Worm (Caenorhabditis elegans) whole organism, L3 larva: Measurements from ENCODE around the gene ssp-10.

Source experiments
- R02D3.7 ChIP-seq: fragments of 150-350 bp; optimal IDR thresholded peaks from 2 replicates; lab custom pipeline; 2014; ENCODE audit warnings: missing biosample characterization, missing genetic modification characterization
- ZK546.5 ChIP-seq: sonication (generic microtip); optimal IDR thresholded peaks from 2 replicates; lab custom pipeline; 2017; ENCODE audit warnings: missing biosample characterization, missing genetic modification characterization
- aly-2 ChIP-seq: fragments of 150-350 bp; optimal IDR thresholded peaks from 2 replicates; lab custom pipeline; 2014; ENCODE audit warnings: missing biosample characterization, missing genetic modification characterization
- ama-1 ChIP-seq: fragments of 150-350 bp; optimal IDR thresholded peaks from 2 replicates; lab custom pipeline; 2018
- ceh-16 ChIP-seq: sonication (generic microtip); optimal IDR thresholded peaks from 2 replicates; lab custom pipeline; 2017; ENCODE audit warnings: missing biosample characterization, missing genetic modification characterization
- ceh-28 ChIP-seq: fragments of 150-350 bp; optimal IDR thresholded peaks from 2 replicates; lab custom pipeline; 2014; ENCODE audit warnings: missing biosample characterization, missing genetic modification reagents, missing genetic modification characterization
- ceh-82 ChIP-seq: fragments of 150-350 bp; optimal IDR thresholded peaks from 2 replicates; lab custom pipeline; 2014; ENCODE audit warnings: missing biosample characterization, missing genetic modification characterization
- ceh-9 ChIP-seq: sonication (generic microtip); optimal IDR thresholded peaks from 2 replicates; lab custom pipeline; 2018; ENCODE audit warnings: missing biosample characterization, missing genetic modification characterization
- daf-12 ChIP-seq: fragments of 150-350 bp; optimal IDR thresholded peaks from 2 replicates; lab custom pipeline; 2014; ENCODE audit warnings: missing biosample characterization, missing genetic modification reagents, missing genetic modification characterization
- egl-27 ChIP-seq: sonication (generic microtip); optimal IDR thresholded peaks from 4 replicates; lab custom pipeline; 2017; ENCODE audit warnings: missing biosample characterization, missing genetic modification reagents, missing genetic modification characterization
- egl-5 ChIP-seq: fragments of 150-350 bp; optimal IDR thresholded peaks from 2 replicates; lab custom pipeline; 2017; ENCODE audit warnings: missing biosample characterization, missing genetic modification reagents, missing genetic modification characterization, inconsistent platforms
- elt-1 ChIP-seq: fragments of 150-350 bp; optimal IDR thresholded peaks from 2 replicates; lab custom pipeline; 2014; ENCODE audit warnings: missing biosample characterization, missing genetic modification characterization
- elt-2 ChIP-seq: sonication (generic microtip); optimal IDR thresholded peaks from 2 replicates; lab custom pipeline; 2016; ENCODE audit warnings: missing genetic modification reagents, mild to moderate bottlenecking, missing genetic modification characterization, missing compliant biosample characterization
- elt-3 ChIP-seq, 3 experiments: fragments of 150-350 bp in 1 of 3; sonication (generic microtip) in 2 of 3; optimal IDR thresholded peaks; 2 replicates in 2 of 3; 4 replicates in 1 of 3; lab custom pipeline; 2014 to 2017; ENCODE audit warnings: missing biosample characterization in 3 of 3, missing genetic modification characterization in 3 of 3
- eor-1 ChIP-seq, 2 experiments: fragments of 150-350 bp; optimal IDR thresholded peaks; 2 replicates each; lab custom pipeline; 2014 to 2018; ENCODE audit warnings: missing biosample characterization in 2 of 2, missing genetic modification characterization in 2 of 2
- fkh-10 ChIP-seq: sonication (generic microtip); optimal IDR thresholded peaks from 2 replicates; lab custom pipeline; 2017; ENCODE audit warnings: missing biosample characterization, missing genetic modification reagents, missing genetic modification characterization
- fkh-2 ChIP-seq: fragments of 150-350 bp; optimal IDR thresholded peaks from 2 replicates; lab custom pipeline; 2014; ENCODE audit warnings: missing biosample characterization, missing genetic modification reagents, missing genetic modification characterization
- fos-1 ChIP-seq: fragments of 150-350 bp; optimal IDR thresholded peaks from 2 replicates; lab custom pipeline; 2014; ENCODE audit warnings: missing biosample characterization, missing genetic modification characterization
- hmg-11 ChIP-seq: sonication (generic microtip); optimal IDR thresholded peaks from 2 replicates; lab custom pipeline; 2016; ENCODE audit warnings: missing genetic modification characterization, missing compliant biosample characterization
- jun-1 ChIP-seq: fragments of 150-350 bp; optimal IDR thresholded peaks from 2 replicates; lab custom pipeline; 2014; ENCODE audit warnings: missing biosample characterization, missing genetic modification reagents, missing genetic modification characterization
- lin-15B ChIP-seq: fragments of 150-350 bp; optimal IDR thresholded peaks from 2 replicates; lab custom pipeline; 2014; ENCODE audit warnings: missing biosample characterization, missing genetic modification characterization
- lin-39 ChIP-seq: fragments of 150-350 bp; optimal IDR thresholded peaks from 2 replicates; lab custom pipeline; 2018; ENCODE audit warnings: missing biosample characterization, missing genetic modification reagents, missing genetic modification characterization
- lsy-12 ChIP-seq: sonication (generic microtip); optimal IDR thresholded peaks from 2 replicates; lab custom pipeline; 2016; ENCODE audit warnings: mild to moderate bottlenecking, missing genetic modification characterization, missing compliant biosample characterization
- mdl-1 ChIP-seq: fragments of 150-350 bp; optimal IDR thresholded peaks from 2 replicates; lab custom pipeline; 2014; ENCODE audit warnings: missing biosample characterization, missing genetic modification characterization
- mml-1 ChIP-seq: fragments of 150-350 bp; sonication (generic microtip); optimal IDR thresholded peaks from 3 replicates; lab custom pipeline; 2014; ENCODE audit warnings: missing biosample characterization, missing genetic modification characterization
- nfya-1 ChIP-seq: sonication (generic microtip); optimal IDR thresholded peaks from 2 replicates; lab custom pipeline; 2017; ENCODE audit warnings: missing genetic modification characterization, mild to moderate bottlenecking, missing compliant biosample characterization, antibody characterized with exemption, moderate library complexity; ENCODE audit not compliant: insufficient read depth
- nhr-11 ChIP-seq: fragments of 150-350 bp; optimal IDR thresholded peaks from 2 replicates; lab custom pipeline; 2014; ENCODE audit warnings: missing biosample characterization, missing genetic modification characterization
- nhr-12 ChIP-seq: fragments of 150-350 bp; optimal IDR thresholded peaks from 2 replicates; lab custom pipeline; 2014; ENCODE audit warnings: missing biosample characterization, missing genetic modification characterization
- nhr-23 ChIP-seq: fragments of 150-350 bp; optimal IDR thresholded peaks from 2 replicates; lab custom pipeline; 2014; ENCODE audit warnings: missing biosample characterization, missing genetic modification reagents, missing genetic modification characterization
- nhr-237 ChIP-seq: fragments of 150-350 bp; optimal IDR thresholded peaks from 2 replicates; lab custom pipeline; 2014; ENCODE audit warnings: missing biosample characterization, missing genetic modification characterization
- nhr-25 ChIP-seq: sonication (generic microtip); optimal IDR thresholded peaks from 2 replicates; lab custom pipeline; 2017; ENCODE audit warnings: missing biosample characterization, missing genetic modification characterization
- nhr-28 ChIP-seq: fragments of 150-350 bp; optimal IDR thresholded peaks from 2 replicates; lab custom pipeline; 2014; ENCODE audit warnings: missing biosample characterization, missing genetic modification characterization
- nhr-43 ChIP-seq: sonication (generic microtip); optimal IDR thresholded peaks from 2 replicates; lab custom pipeline; 2016; ENCODE audit warnings: mild to moderate bottlenecking, missing genetic modification characterization, missing compliant biosample characterization; ENCODE audit not compliant: poor library complexity, severe bottlenecking
- nhr-67 ChIP-seq: fragments of 150-350 bp; optimal IDR thresholded peaks from 2 replicates; lab custom pipeline; 2014; ENCODE audit warnings: missing biosample characterization, missing genetic modification characterization
- nhr-76 ChIP-seq: fragments of 150-350 bp; sonication (generic microtip); optimal IDR thresholded peaks from 5 replicates; lab custom pipeline; 2014; ENCODE audit warnings: missing biosample characterization, missing genetic modification characterization
- nhr-77 ChIP-seq: fragments of 150-350 bp; optimal IDR thresholded peaks from 2 replicates; lab custom pipeline; 2014; ENCODE audit warnings: missing biosample characterization, missing genetic modification characterization
- pha-4 ChIP-seq: fragments of 150-350 bp; optimal IDR thresholded peaks from 2 replicates; lab custom pipeline; 2014; ENCODE audit warnings: missing biosample characterization, missing genetic modification reagents, missing genetic modification characterization
- pqm-1 ChIP-seq: fragments of 150-350 bp; optimal IDR thresholded peaks from 2 replicates; lab custom pipeline; 2017; ENCODE audit warnings: missing biosample characterization, missing genetic modification characterization, inconsistent platforms
- sea-2 ChIP-seq: fragments of 150-350 bp; sonication (generic microtip); optimal IDR thresholded peaks from 4 replicates; lab custom pipeline; 2014; ENCODE audit warnings: missing biosample characterization, missing genetic modification reagents, missing genetic modification characterization
- skn-1 ChIP-seq: fragments of 150-350 bp; optimal IDR thresholded peaks from 2 replicates; lab custom pipeline; 2014; ENCODE audit warnings: missing biosample characterization, missing genetic modification characterization
- snpc-4 ChIP-seq: fragments of 150-350 bp; optimal IDR thresholded peaks from 2 replicates; lab custom pipeline; 2014; ENCODE audit warnings: missing biosample characterization, missing genetic modification characterization
- tbx-2 ChIP-seq: sonication (generic microtip); optimal IDR thresholded peaks from 2 replicates; lab custom pipeline; 2016; ENCODE audit warnings: mild to moderate bottlenecking, missing genetic modification characterization, missing compliant biosample characterization
- unc-39 ChIP-seq: sonication (generic microtip); optimal IDR thresholded peaks from 4 replicates; lab custom pipeline; 2017; ENCODE audit warnings: missing biosample characterization, missing genetic modification characterization
- unc-62 ChIP-seq: fragments of 150-350 bp; sonication (generic microtip); optimal IDR thresholded peaks from 4 replicates; lab custom pipeline; 2014; ENCODE audit warnings: missing biosample characterization, missing genetic modification reagents, missing genetic modification characterization
- zag-1 ChIP-seq: fragments of 150-350 bp; optimal IDR thresholded peaks from 2 replicates; lab custom pipeline; 2014; ENCODE audit warnings: missing biosample characterization, missing genetic modification characterization
- ztf-11 ChIP-seq: fragments of 150-350 bp; optimal IDR thresholded peaks from 2 replicates; lab custom pipeline; 2014; ENCODE audit warnings: missing biosample characterization, missing genetic modification characterization
- ztf-4 ChIP-seq: fragments of 150-350 bp; optimal IDR thresholded peaks from 2 replicates; lab custom pipeline; 2014; ENCODE audit warnings: missing biosample characterization, missing genetic modification characterization

ssp-10 gene

ce11 chrIV:9810633-9811032 is 40.2 kb downstream of the ssp-10 start, which contains the start of gene dct-15:
Gene dct-15 (minus strand): TSS chrIV:9810733.
- TF ChIP-seq elt-2, result no peak
- no peak for TF ChIP-seq ama-1 (lab: Kevin White, UChicago)
- TF ChIP-seq ceh-82, result no peak

ce11 chrIV:9803544-9803943 is 47.3 kb downstream of the ssp-10 start:
- no peak for TF ChIP-seq daf-12 (tag; lab: Kevin White, UChicago)
- TF ChIP-seq egl-5 (tag; lab: Kevin White, UChicago), result no peak
- TF ChIP-seq unc-62 (GFP tag; lab: Kevin White, UChicago), result no peak
- peak; percentile 82 for TF ChIP-seq elt-2
- TF ChIP-seq ceh-9 (tag; lab: Kevin White, UChicago), result no peak
- TF ChIP-seq hmg-11 (tag; lab: Kevin White, UChicago), result no peak
- TF ChIP-seq R02D3.7 (tag; lab: Kevin White, UChicago), result no peak
- TF ChIP-seq nhr-23 (tag; lab: Kevin White, UChicago), result peak; percentile 90
- peak; percentile 74 for TF ChIP-seq nhr-25 (tag; lab: Kevin White, UChicago)
- TF ChIP-seq aly-2 (tag; lab: Kevin White, UChicago), result no peak
- TF ChIP-seq elt-1 (tag; lab: Kevin White, UChicago), result no peak
- TF ChIP-seq mml-1, result no peak
- TF ChIP-seq jun-1 (tag; lab: Kevin White, UChicago), result peak; percentile 55
- TF ChIP-seq nhr-237 (tag; lab: Kevin White, UChicago), result no peak
- TF ChIP-seq nhr-43 (tag; lab: Kevin White, UChicago), result peak; percentile 64
- TF ChIP-seq ceh-16 (tag; lab: Kevin White, UChicago), result no peak
- no peak for TF ChIP-seq skn-1 (tag; lab: Kevin White, UChicago)
- peak; percentile 58 for TF ChIP-seq pqm-1 (tag; lab: Kevin White, UChicago)
- TF ChIP-seq fos-1 (tag; lab: Kevin White, UChicago), result no peak
- TF ChIP-seq eor-1 (tag; optimal IDR thresholded peaks at IDR 0.05; lab: Kevin White, UChicago), result no peak
- TF ChIP-seq lin-15B (tag; lab: Kevin White, UChicago), result peak; percentile 29
- no peak for TF ChIP-seq fkh-10 (GFP tag; lab: Kevin White, UChicago)
- peak; percentile 23 for TF ChIP-seq egl-27 (tag; lab: Kevin White, UChicago)
- TF ChIP-seq ZK546.5 (tag; lab: Kevin White, UChicago), result no peak
- TF ChIP-seq snpc-4 (tag; lab: Kevin White, UChicago), result peak; percentile 52
- TF ChIP-seq ztf-11 (tag; lab: Kevin White, UChicago), result no peak
- TF ChIP-seq nhr-76, result no peak
- no peak for TF ChIP-seq tbx-2 (tag; lab: Kevin White, UChicago)
- TF ChIP-seq ceh-28, result peak; percentile 57
- no peak for TF ChIP-seq elt-3 (tag; optimal IDR thresholded peaks at IDR 0.05; lab: Kevin White, UChicago)
- no peak for TF ChIP-seq ceh-82
- no peak for TF ChIP-seq unc-39 (tag; lab: Kevin White, UChicago)
- no peak for TF ChIP-seq nhr-11
- no peak for TF ChIP-seq lin-39 (tag; lab: Kevin White, UChicago)
- TF ChIP-seq nhr-77, result no peak
- no peak for TF ChIP-seq mdl-1 (tag; lab: Kevin White, UChicago)
- no peak for TF ChIP-seq ztf-4 (tag; lab: Kevin White, UChicago)
- TF ChIP-seq lsy-12 (tag; lab: Kevin White, UChicago), result peak; percentile 35
- peak; percentile 38 for TF ChIP-seq nfya-1 (tag; lab: Kevin White, UChicago)
- no peak for TF ChIP-seq zag-1
- no peak for TF ChIP-seq nhr-67 (tag; lab: Kevin White, UChicago)
- TF ChIP-seq sea-2, result no peak
- TF ChIP-seq nhr-28 (tag; lab: Kevin White, UChicago), result no peak
- peak; percentile 76 for TF ChIP-seq pha-4 (tag; lab: Kevin White, UChicago)
- no peak for TF ChIP-seq nhr-12 (tag; lab: Kevin White, UChicago)
- TF ChIP-seq fkh-2, result no peak
- TF ChIP-seq ama-1 (lab: Kevin White, UChicago), result peak; percentile 79
